Fruit fly (Drosophila melanogaster) whole organism, embryonic: Measurements from ENCODE around the gene can.

Experiments
- Asciz ChIP-seq: fragments of 200-800 bp; sonication (Bioruptor generic); optimal IDR thresholded peaks from 2 replicates; lab custom pipeline; 2017; ENCODE audit warnings: missing biosample characterization, mild to moderate bottlenecking, missing genetic modification characterization, missing genetic modification reagents
- Atf-2 ChIP-seq: fragments of 200-800 bp; sonication (Bioruptor generic); optimal IDR thresholded peaks from 2 replicates; lab custom pipeline; 2016; ENCODE audit warnings: missing biosample characterization, missing genetic modification characterization
- B-H1 ChIP-seq: fragments of 200-800 bp; sonication (Bioruptor generic); IDR thresholded peaks from 3 replicates; pipeline ENCODE4 v1.3.6; 2022; ENCODE audit warnings: missing biosample characterization, missing genetic modification characterization
- CG10147 ChIP-seq: fragments of 200-800 bp; sonication (Bioruptor generic); optimal IDR thresholded peaks from 2 replicates; lab custom pipeline; 2019; ENCODE audit warnings: missing biosample characterization, mild to moderate bottlenecking, missing genetic modification characterization, moderate library complexity
- CG10366 ChIP-seq: fragments of 200-800 bp; sonication (Bioruptor generic); IDR thresholded peaks from 2 replicates; pipeline ENCODE4 v1.3.6; 2022; ENCODE audit warnings: missing biosample characterization, missing genetic modification characterization
- CG12744 ChIP-seq: fragments of 200-800 bp; sonication (Bioruptor generic); optimal IDR thresholded peaks from 2 replicates; lab custom pipeline; 2016; ENCODE audit warnings: missing biosample characterization, missing genetic modification characterization
- CG12942 ChIP-seq: fragments of 200-800 bp; sonication (Bioruptor generic); optimal IDR thresholded peaks from 3 replicates; lab custom pipeline; 2016; ENCODE audit warnings: missing biosample characterization, missing genetic modification characterization
- CG13287 ChIP-seq: fragments of 200-800 bp; sonication (Bioruptor generic); IDR thresholded peaks from 2 replicates; pipeline ENCODE4 v1.3.6; 2022; ENCODE audit warnings: missing biosample characterization, missing genetic modification characterization; ENCODE audit not compliant: partially characterized antibody
- CG17385 ChIP-seq: fragments of 200-800 bp; sonication (Bioruptor generic); optimal IDR thresholded peaks from 3 replicates; lab custom pipeline; 2018; ENCODE audit warnings: missing biosample characterization, mild to moderate bottlenecking, missing genetic modification characterization
- CG17612 ChIP-seq: fragments of 200-800 bp; sonication (Bioruptor generic); IDR thresholded peaks from 2 replicates; pipeline ENCODE4 v1.3.6; 2022; ENCODE audit warnings: missing biosample characterization, missing genetic modification characterization
- CG2120 ChIP-seq: fragments of 200-800 bp; sonication (Bioruptor generic); optimal IDR thresholded peaks from 3 replicates; lab custom pipeline; 2016; ENCODE audit warnings: missing biosample characterization, missing genetic modification characterization
- CG32772 ChIP-seq: fragments of 200-800 bp; sonication (Bioruptor generic); IDR thresholded peaks from 2 replicates; pipeline ENCODE4 v1.3.6; 2022; ENCODE audit warnings: missing biosample characterization, missing genetic modification characterization
- CG33213 ChIP-seq: fragments of 200-800 bp; sonication (Bioruptor generic); optimal IDR thresholded peaks from 3 replicates; lab custom pipeline; 2016; ENCODE audit warnings: missing biosample characterization, missing genetic modification characterization
- CG4328 ChIP-seq: fragments of 200-800 bp; sonication (Bioruptor generic); optimal IDR thresholded peaks from 3 replicates; lab custom pipeline; 2017; ENCODE audit warnings: missing biosample characterization, missing genetic modification reagents, missing genetic modification characterization
- CG4360 ChIP-seq: fragments of 200-800 bp; sonication (Bioruptor generic); IDR thresholded peaks from 2 replicates; pipeline ENCODE4 v1.3.6; 2022; ENCODE audit warnings: missing biosample characterization, missing genetic modification characterization
- CG6654 ChIP-seq: fragments of 200-800 bp; sonication (Bioruptor generic); optimal IDR thresholded peaks from 2 replicates; lab custom pipeline; 2017; ENCODE audit warnings: missing biosample characterization, mild to moderate bottlenecking, missing genetic modification characterization
- CG8290 ChIP-seq, 3 experiments: fragments of 200-800 bp; sonication (Bioruptor generic); optimal IDR thresholded peaks; 2 replicates each; lab custom pipeline; 2016 to 2019; ENCODE audit warnings: missing biosample characterization in 3 of 3, missing genetic modification characterization in 3 of 3, mild to moderate bottlenecking in 2 of 3, moderate library complexity in 1 of 3
- CG9797 ChIP-seq: fragments of 200-800 bp; sonication (Bioruptor generic); optimal IDR thresholded peaks from 3 replicates; lab custom pipeline; 2018; ENCODE audit warnings: missing biosample characterization, mild to moderate bottlenecking, missing genetic modification characterization
- CHES-1-like ChIP-seq: fragments of 200-800 bp; sonication (Bioruptor generic); optimal IDR thresholded peaks from 2 replicates; lab custom pipeline; 2016; ENCODE audit warnings: missing biosample characterization, missing genetic modification characterization
- CrebB ChIP-seq: fragments of 200-800 bp; sonication (Bioruptor generic); optimal IDR thresholded peaks from 3 replicates; lab custom pipeline; 2018; ENCODE audit warnings: missing biosample characterization, mild to moderate bottlenecking, missing genetic modification characterization
- Dfd ChIP-seq, 2 experiments: fragments of >200 bp; optimal IDR thresholded peaks; 2 replicates each; lab custom pipeline; 2017; ENCODE audit warnings: missing biosample characterization in 2 of 2, missing genetic modification characterization in 2 of 2
- Drgx ChIP-seq: fragments of 200-800 bp; sonication (Bioruptor generic); IDR thresholded peaks from 2 replicates; pipeline ENCODE4 v1.3.6; 2022; ENCODE audit warnings: missing biosample characterization, missing genetic modification characterization
- E2f2 ChIP-seq: fragments of 200-800 bp; sonication (Bioruptor generic); IDR thresholded peaks from 2 replicates; pipeline ENCODE4 v1.3.6; 2022; ENCODE audit warnings: missing biosample characterization, missing genetic modification characterization
- Ets65A ChIP-seq: fragments of 200-800 bp; sonication (Bioruptor generic); peaks from one replicate; lab custom pipeline; 2016; ENCODE audit warnings: missing biosample characterization, missing genetic modification characterization
- Hr78 ChIP-seq, 2 experiments: fragments of 200-800 bp in 1 of 2; fragments of >200 bp in 1 of 2; sonication (Bioruptor generic) in 1 of 2; optimal IDR thresholded peaks; 2 replicates each; lab custom pipeline; 2017 to 2019; ENCODE audit warnings: missing biosample characterization in 2 of 2, missing genetic modification characterization in 2 of 2, mild to moderate bottlenecking in 1 of 2, moderate library complexity in 1 of 2
- Hsf ChIP-seq: fragments of 200-800 bp; sonication (Bioruptor generic); optimal IDR thresholded peaks from 3 replicates; lab custom pipeline; 2016; ENCODE audit warnings: missing biosample characterization, missing genetic modification characterization
- Jarid2 ChIP-seq: fragments of 200-800 bp; sonication (Bioruptor generic); optimal IDR thresholded peaks from 3 replicates; lab custom pipeline; 2017; ENCODE audit warnings: mild to moderate bottlenecking, missing biosample characterization, missing genetic modification reagents, missing genetic modification characterization
- Nf-YC ChIP-seq: fragments of 200-800 bp; optimal IDR thresholded peaks from 3 replicates; lab custom pipeline; 2019; ENCODE audit warnings: missing biosample characterization, mild to moderate bottlenecking, missing genetic modification characterization, moderate library complexity
- Oaz ChIP-seq: fragments of 200-800 bp; sonication (Bioruptor generic); IDR thresholded peaks from 2 replicates; pipeline ENCODE4 v1.3.6; 2022; ENCODE audit warnings: missing biosample characterization, missing genetic modification characterization
- Opbp ChIP-seq: fragments of 200-800 bp; sonication (Bioruptor generic); IDR thresholded peaks from 3 replicates; pipeline ENCODE4 v1.3.6; 2022; ENCODE audit warnings: missing biosample characterization, missing genetic modification characterization; ENCODE audit not compliant: partially characterized antibody
- Optix ChIP-seq: fragments of 200-800 bp; sonication (Bioruptor generic); IDR thresholded peaks from 3 replicates; pipeline ENCODE4 v1.3.6; 2022; ENCODE audit warnings: missing biosample characterization, missing genetic modification characterization
- YL-1 ChIP-seq: fragments of 200-800 bp; sonication (Bioruptor generic); optimal IDR thresholded peaks from 3 replicates; lab custom pipeline; 2017; ENCODE audit warnings: missing biosample characterization, mild to moderate bottlenecking, missing genetic modification characterization
- ato ChIP-seq: fragments of 200-800 bp; sonication (Bioruptor generic); IDR thresholded peaks from 2 replicates; pipeline ENCODE4 v1.3.6; 2022; ENCODE audit warnings: missing biosample characterization, missing genetic modification characterization; ENCODE audit not compliant: partially characterized antibody
- bbx ChIP-seq: fragments of 200-800 bp; sonication (Bioruptor generic); IDR thresholded peaks from 2 replicates; pipeline ENCODE4 v1.3.6; 2022; ENCODE audit warnings: missing biosample characterization, missing genetic modification characterization; ENCODE audit not compliant: partially characterized antibody
- bsh ChIP-seq, 2 experiments: fragments of 200-800 bp; sonication (Bioruptor generic); optimal IDR thresholded peaks; 2 replicates each; lab custom pipeline; 2017 to 2018; ENCODE audit warnings: mild to moderate bottlenecking in 2 of 2, missing biosample characterization in 2 of 2, missing genetic modification characterization in 2 of 2, moderate library complexity in 1 of 2
- cato ChIP-seq: fragments of 200-800 bp; sonication (Bioruptor generic); optimal IDR thresholded peaks from 2 replicates; lab custom pipeline; 2016; ENCODE audit warnings: missing biosample characterization, missing genetic modification characterization, borderline replicate concordance
- chinmo ChIP-seq: fragments of 200-800 bp; sonication (Bioruptor generic); IDR thresholded peaks from 4 replicates; pipeline ENCODE4 v1.3.6; 2022; ENCODE audit warnings: missing biosample characterization, missing genetic modification characterization; ENCODE audit not compliant: partially characterized antibody
- dysf ChIP-seq: fragments of 200-800 bp; sonication (Bioruptor generic); IDR thresholded peaks from 3 replicates; pipeline ENCODE4 v1.3.6; 2022; ENCODE audit warnings: missing biosample characterization, missing genetic modification characterization
- eyg ChIP-seq: fragments of 200-800 bp; sonication (Bioruptor generic); optimal IDR thresholded peaks from 3 replicates; lab custom pipeline; 2016; ENCODE audit warnings: missing biosample characterization, missing genetic modification characterization
- gsb-n ChIP-seq: fragments of 200-800 bp; sonication (Bioruptor generic); optimal IDR thresholded peaks from 3 replicates; lab custom pipeline; 2018; ENCODE audit warnings: missing biosample characterization, mild to moderate bottlenecking, missing genetic modification characterization
- jumu ChIP-seq: fragments of 200-800 bp; sonication (Bioruptor generic); optimal IDR thresholded peaks from 3 replicates; lab custom pipeline; 2016; ENCODE audit warnings: missing biosample characterization, missing genetic modification characterization
- ken ChIP-seq: fragments of 200-800 bp; sonication (Bioruptor generic); IDR thresholded peaks from 3 replicates; pipeline ENCODE4 v1.3.6; 2022; ENCODE audit warnings: missing biosample characterization, missing genetic modification characterization
- odd ChIP-seq: fragments of 200-800 bp; sonication (Bioruptor generic); optimal IDR thresholded peaks from 2 replicates; lab custom pipeline; 2017; ENCODE audit warnings: missing biosample characterization, mild to moderate bottlenecking, missing genetic modification characterization
- onecut ChIP-seq: fragments of 200-800 bp; sonication (Bioruptor generic); IDR thresholded peaks from 2 replicates; pipeline ENCODE4 v1.3.6; 2022; ENCODE audit warnings: missing biosample characterization, missing genetic modification characterization
- pfk ChIP-seq: fragments of 200-800 bp; sonication (Bioruptor generic); optimal IDR thresholded peaks from 2 replicates; lab custom pipeline; 2018; ENCODE audit warnings: missing biosample characterization, mild to moderate bottlenecking, missing genetic modification characterization, moderate library complexity
- salm ChIP-seq: fragments of 200-800 bp; sonication (Bioruptor generic); optimal IDR thresholded peaks from 2 replicates; lab custom pipeline; 2018; ENCODE audit warnings: missing biosample characterization, mild to moderate bottlenecking, missing genetic modification characterization
- sd ChIP-seq: fragments of 200-800 bp; sonication (Bioruptor generic); optimal IDR thresholded peaks from 3 replicates; lab custom pipeline; 2018; ENCODE audit warnings: missing biosample characterization, mild to moderate bottlenecking, missing genetic modification characterization, moderate library complexity
- sqz ChIP-seq: fragments of 200-800 bp; sonication (Bioruptor generic); optimal IDR thresholded peaks from 3 replicates; lab custom pipeline; 2018; ENCODE audit warnings: missing biosample characterization, mild to moderate bottlenecking, missing genetic modification characterization
- tgo ChIP-seq: fragments of 200-800 bp; sonication (Bioruptor generic); IDR thresholded peaks from 3 replicates; pipeline ENCODE4 v1.3.6; 2022; ENCODE audit warnings: missing biosample characterization, missing genetic modification characterization
- tio ChIP-seq: fragments of 200-800 bp; sonication (Bioruptor generic); optimal IDR thresholded peaks from 2 replicates; lab custom pipeline; 2017; ENCODE audit warnings: missing biosample characterization, missing genetic modification characterization, inconsistent platforms
- tx ChIP-seq: fragments of 200-800 bp; sonication (Bioruptor generic); optimal IDR thresholded peaks from 2 replicates; lab custom pipeline; 2016; ENCODE audit warnings: missing biosample characterization, missing genetic modification characterization

The can gene

DNA sequence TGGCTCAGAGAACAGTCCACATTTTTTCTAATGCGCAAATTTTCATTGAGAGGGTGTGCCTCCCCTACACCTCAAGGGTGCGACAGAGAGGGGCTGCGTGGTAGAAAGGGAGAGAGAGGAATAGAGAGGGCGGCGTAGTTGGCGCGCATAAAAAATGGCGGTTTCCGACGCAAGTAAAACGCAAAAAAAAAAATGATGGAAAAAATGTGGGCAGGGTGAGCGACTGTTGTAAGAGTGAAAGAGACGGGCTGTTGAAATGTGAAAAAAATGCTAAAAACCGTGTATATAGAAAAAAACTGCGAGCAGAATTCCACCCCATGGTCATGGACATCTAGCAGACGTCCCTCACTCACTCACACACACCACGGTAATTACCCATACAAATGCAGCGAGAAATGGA, 40.9 kb downstream of the can start:
- TF ChIP-seq CG9797 (GFP tag; lab: Kevin White, UChicago) = no peak
- no peak for TF ChIP-seq tx (GFP tag; lab: Kevin White, UChicago)
- TF ChIP-seq Jarid2 (GFP tag; lab: Kevin White, UChicago) = no peak
- TF ChIP-seq bbx (GFP tag; lab: Robert Waterston, UW) = no peak
- no peak for TF ChIP-seq odd (GFP tag; lab: Kevin White, UChicago)
- TF ChIP-seq Drgx (GFP tag; lab: Robert Waterston, UW) = 0 out of 2 replicates have a peak, but pooled peaks have one; percentile 13
- peak; percentile 94 for TF ChIP-seq Ets65A (GFP tag; lab: Kevin White, UChicago)
- TF ChIP-seq YL-1 = no peak
- no peak for TF ChIP-seq Atf-2 (GFP tag; lab: Kevin White, UChicago)
- peak; percentile 34 for TF ChIP-seq gsb-n (tag; lab: Kevin White, UChicago)
- no peak for TF ChIP-seq Asciz (GFP tag; lab: Kevin White, UChicago)
- no peak for TF ChIP-seq Opbp (GFP tag; lab: Robert Waterston, UW)
- no peak for TF ChIP-seq CG10147 (GFP tag; lab: Kevin White, UChicago)
- no peak for TF ChIP-seq CHES-1-like
- peak; percentile 31 for TF ChIP-seq sd (tag; lab: Kevin White, UChicago)
- TF ChIP-seq CG8290 (GFP tag; optimal IDR thresholded peaks at IDR 0.05; lab: Kevin White, UChicago) = no peak
- TF ChIP-seq CG8290 (tag; optimal IDR thresholded peaks at IDR 0.05; lab: Kevin White, UChicago) = no peak
- no peak for TF ChIP-seq onecut (GFP tag; lab: Robert Waterston, UW)
- TF ChIP-seq Oaz (GFP tag; lab: Robert Waterston, UW) = no peak
- TF ChIP-seq sqz (GFP tag; lab: Kevin White, UChicago) = peak; percentile 100
- no peak for TF ChIP-seq dysf (GFP tag; lab: Robert Waterston, UW)
- no peak for TF ChIP-seq jumu (GFP tag; lab: Kevin White, UChicago)
- peak; percentile 79 for TF ChIP-seq Nf-YC
- no peak for TF ChIP-seq eyg
- no peak for TF ChIP-seq Dfd (GFP tag; optimal IDR thresholded peaks at IDR 0.05; lab: Kevin White, UChicago)
- TF ChIP-seq bsh (GFP tag; optimal IDR thresholded peaks at IDR 0.05; lab: Kevin White, UChicago) = no peak
- no peak for TF ChIP-seq CG17385 (GFP tag; lab: Kevin White, UChicago)
- TF ChIP-seq Optix (GFP tag; lab: Robert Waterston, UW) = no peak
- TF ChIP-seq CG12744 (GFP tag; lab: Kevin White, UChicago) = no peak
- TF ChIP-seq CG32772 = peak; percentile 70
- no peak for TF ChIP-seq CrebB (tag; lab: Kevin White, UChicago)
- TF ChIP-seq tio (GFP tag; lab: Kevin White, UChicago) = no peak
- TF ChIP-seq cato (GFP tag; lab: Kevin White, UChicago) = no peak
- no peak for TF ChIP-seq CG17612 (GFP tag; lab: Robert Waterston, UW)
- no peak for TF ChIP-seq tgo (GFP tag; lab: Robert Waterston, UW)
- TF ChIP-seq CG6654 (GFP tag; lab: Kevin White, UChicago) = no peak
- TF ChIP-seq Hsf (GFP tag; lab: Kevin White, UChicago) = no peak
- no peak for TF ChIP-seq CG4360 (GFP tag; lab: Robert Waterston, UW)
- TF ChIP-seq salm (tag; lab: Kevin White, UChicago) = no peak
- TF ChIP-seq CG2120 = no peak
- TF ChIP-seq CG10366 (GFP tag; lab: Robert Waterston, UW) = no peak
- 0 out of 4 replicates have a peak, but pooled peaks have one; percentile 11 for TF ChIP-seq chinmo (GFP tag; lab: Robert Waterston, UW)
- TF ChIP-seq ato (GFP tag; lab: Robert Waterston, UW) = no peak
- no peak for TF ChIP-seq pfk (GFP tag; lab: Kevin White, UChicago)
- no peak for TF ChIP-seq CG4328 (GFP tag; lab: Kevin White, UChicago)
- TF ChIP-seq B-H1 (GFP tag; lab: Robert Waterston, UW) = no peak
- no peak for TF ChIP-seq ken
- TF ChIP-seq E2f2 = no peak
- TF ChIP-seq CG13287 = no peak
- no peak for TF ChIP-seq Hr78 (GFP tag; optimal IDR thresholded peaks at IDR 0.05; lab: Kevin White, UChicago)
- TF ChIP-seq CG12942 (GFP tag; lab: Kevin White, UChicago) = no peak
- no peak for TF ChIP-seq CG33213
